Fruit fly (Drosophila melanogaster) whole organism, wandering third instar larva: ENCODE measurements around the gene Men.

Source experiments
- CG32264 ChIP-seq: fragments of 200-800 bp; sonication (Bioruptor generic); optimal IDR thresholded peaks from 2 replicates; lab custom pipeline; 2016; ENCODE audit warnings: missing biosample characterization, missing genetic modification characterization
- Mio ChIP-seq: sonication (Bioruptor generic); optimal IDR thresholded peaks from 2 replicates; lab custom pipeline; 2016; ENCODE audit warnings: missing biosample characterization, missing genetic modification characterization
- Myc ChIP-seq: fragments of >200 bp; optimal IDR thresholded peaks from 2 replicates; lab custom pipeline; 2017
- dl ChIP-seq, 2 experiments: fragments of 175-275, 200-275 bp in 1 of 2; fragments of 200-275 bp in 1 of 2; sonication (Bioruptor generic); optimal IDR thresholded peaks; lab custom pipeline; 2018; ENCODE audit warnings: mild to moderate bottlenecking in 2 of 2, missing biosample characterization in 2 of 2, missing genetic modification characterization in 2 of 2, moderate library complexity in 2 of 2; ENCODE audit not compliant: partially characterized antibody in 2 of 2, insufficient read depth in 1 of 2
- dmrt93B ChIP-seq: fragments of 200-800 bp; sonication (Bioruptor generic); optimal IDR thresholded peaks from 2 replicates; lab custom pipeline; 2018; ENCODE audit warnings: missing biosample characterization, mild to moderate bottlenecking, missing genetic modification characterization
- fru ChIP-seq: fragments of 200-800 bp; sonication (Bioruptor generic); optimal IDR thresholded peaks from 3 replicates; lab custom pipeline; 2016; ENCODE audit warnings: missing biosample characterization, mild to moderate bottlenecking, missing genetic modification characterization
- pan ChIP-seq: fragments of >200 bp; optimal IDR thresholded peaks from 2 replicates; lab custom pipeline; 2017
- psq ChIP-seq: fragments of 200-800 bp; sonication (Bioruptor generic); optimal IDR thresholded peaks from 3 replicates; lab custom pipeline; 2017; ENCODE audit warnings: missing biosample characterization, mild to moderate bottlenecking, missing genetic modification characterization, moderate library complexity

dm6 chr3R:12688116-12688515 is 34.1 kb downstream of the Men start:
- no peak for TF ChIP-seq fru (GFP tag; lab: Kevin White, UChicago)
- TF ChIP-seq dmrt93B (GFP tag; lab: Kevin White, UChicago) = no peak
- TF ChIP-seq Mio (GFP tag; lab: Kevin White, UChicago) = no peak
- TF ChIP-seq CG32264 (GFP tag; lab: Kevin White, UChicago) = no peak
- no peak for TF ChIP-seq psq (GFP tag; lab: Kevin White, UChicago)
- TF ChIP-seq dl (GFP tag; optimal IDR thresholded peaks at IDR 0.05; lab: Kevin White, UChicago; ENCODE audit: insufficient read depth in 1 of 2, partially characterized antibody in 2 of 2) = no peak
- TF ChIP-seq pan = no peak
- TF ChIP-seq Myc (lab: Kevin White, UChicago) = no peak
